Worm (Caenorhabditis elegans) whole organism, L4 larva: ENCODE data around the gene vnut-1.
A peak's percentile ranks its signal among the peaks of the same experiment; 100 is the strongest.

Experiments used
- F44E2.7 ChIP-seq: fragments of 200-800 bp; sonication (Bioruptor generic); IDR thresholded peaks from 2 replicates; pipeline ENCODE4 v2.1.2; 2022; ENCODE audit warnings: missing genetic modification characterization, missing compliant biosample characterization
- F49E8.2 ChIP-seq: sonication (generic microtip); optimal IDR thresholded peaks from 2 replicates; lab custom pipeline; 2016; ENCODE audit warnings: missing compliant biosample characterization, mild to moderate bottlenecking, missing genetic modification characterization, borderline replicate concordance
- ZK546.5 ChIP-seq, 2 experiments: sonication (generic microtip); optimal IDR thresholded peaks; 2 replicates each; lab custom pipeline; 2017; ENCODE audit warnings: missing biosample characterization in 2 of 2, missing genetic modification characterization in 2 of 2
- ama-1 ChIP-seq: fragments of 150-350 bp; optimal IDR thresholded peaks from 2 replicates; lab custom pipeline; 2014; ENCODE audit warnings: inconsistent platforms, mixed read lengths
- attf-4 ChIP-seq: sonication (generic microtip); optimal IDR thresholded peaks from 3 replicates; lab custom pipeline; 2017; ENCODE audit warnings: missing biosample characterization, missing genetic modification characterization
- ceh-32 ChIP-seq: sonication (generic microtip); optimal IDR thresholded peaks from 2 replicates; lab custom pipeline; 2016; ENCODE audit warnings: mild to moderate bottlenecking, missing genetic modification characterization, missing compliant biosample characterization; ENCODE audit not compliant: poor library complexity
- ceh-82 ChIP-seq: sonication (generic microtip); optimal IDR thresholded peaks from 2 replicates; lab custom pipeline; 2017; ENCODE audit warnings: missing biosample characterization, missing genetic modification characterization
- ces-1 ChIP-seq: fragments of 150-350 bp; sonication (generic microtip); optimal IDR thresholded peaks from 4 replicates; lab custom pipeline; 2014; ENCODE audit warnings: missing biosample characterization, missing genetic modification reagents, missing genetic modification characterization
- daf-12 ChIP-seq: fragments of 150-350 bp; optimal IDR thresholded peaks from 2 replicates; lab custom pipeline; 2014; ENCODE audit warnings: missing biosample characterization, missing genetic modification reagents, missing genetic modification characterization
- daf-8 ChIP-seq: fragments of 200-800 bp; sonication (Bioruptor generic); IDR thresholded peaks from 2 replicates; pipeline ENCODE4 v1.3.6; 2022; ENCODE audit warnings: missing genetic modification characterization, missing compliant biosample characterization
- dmd-9 ChIP-seq: fragments of 200-800 bp; sonication (Bioruptor generic); IDR thresholded peaks from 2 replicates; pipeline ENCODE4 v1.3.6; 2022; ENCODE audit warnings: missing genetic modification reagents, missing genetic modification characterization, missing compliant biosample characterization
- dve-1 ChIP-seq: sonication (generic microtip); optimal IDR thresholded peaks from 2 replicates; lab custom pipeline; 2017; ENCODE audit warnings: antibody characterized with exemption, mild to moderate bottlenecking, missing genetic modification characterization, missing compliant biosample characterization; ENCODE audit not compliant: insufficient read depth
- gei-8 ChIP-seq: fragments of 200-800 bp; sonication (Bioruptor generic); optimal IDR thresholded peaks from 2 replicates; lab custom pipeline; 2018; ENCODE audit warnings: mild to moderate bottlenecking, missing genetic modification characterization, missing compliant biosample characterization
- hlh-11 ChIP-seq: fragments of 200-800 bp; sonication (Bioruptor generic); optimal IDR thresholded peaks from 2 replicates; lab custom pipeline; 2018; ENCODE audit warnings: mild to moderate bottlenecking, missing genetic modification characterization, missing compliant biosample characterization
- jun-1 ChIP-seq: fragments of 150-350 bp; optimal IDR thresholded peaks from 2 replicates; lab custom pipeline; 2014; ENCODE audit warnings: missing biosample characterization, missing genetic modification reagents, missing genetic modification characterization
- lin-1 ChIP-seq: fragments of 200-800 bp; sonication (Bioruptor generic); IDR thresholded peaks from 2 replicates; pipeline ENCODE4 v1.3.6; 2022; ENCODE audit warnings: missing genetic modification reagents, missing genetic modification characterization, missing compliant biosample characterization
- lin-15B ChIP-seq: fragments of 150-350 bp; sonication (generic microtip); optimal IDR thresholded peaks from 3 replicates; lab custom pipeline; 2014; ENCODE audit warnings: missing biosample characterization, missing genetic modification characterization
- lin-39 ChIP-seq: fragments of 150-350 bp; optimal IDR thresholded peaks from 2 replicates; lab custom pipeline; 2014; ENCODE audit warnings: missing biosample characterization, missing genetic modification reagents, missing genetic modification characterization
- mep-1 ChIP-seq: fragments of 150-350 bp; sonication (generic microtip); optimal IDR thresholded peaks from 3 replicates; lab custom pipeline; 2014; ENCODE audit warnings: missing biosample characterization, missing genetic modification characterization
- mes-2 ChIP-seq: sonication (generic microtip); optimal IDR thresholded peaks from 2 replicates; lab custom pipeline; 2016; ENCODE audit warnings: missing genotype, mild to moderate bottlenecking, missing genetic modification characterization, missing compliant biosample characterization; ENCODE audit not compliant: poor library complexity, severe bottlenecking
- mxl-2 ChIP-seq: fragments of 200-800 bp; sonication (Bioruptor generic); conservative IDR thresholded peaks from 2 replicates; pipeline ENCODE4 v1.3.6; 2022; ENCODE audit warnings: missing genetic modification reagents, missing genetic modification characterization, missing compliant biosample characterization
- nhr-11 ChIP-seq: fragments of 150-350 bp; optimal IDR thresholded peaks from 2 replicates; lab custom pipeline; 2014; ENCODE audit warnings: missing biosample characterization, missing genetic modification characterization
- nhr-41 ChIP-seq: fragments of 200-800 bp; sonication (Bioruptor generic); IDR thresholded peaks from 2 replicates; pipeline ENCODE4 v1.3.6; 2022; ENCODE audit warnings: missing genetic modification reagents, missing genetic modification characterization, missing compliant biosample characterization
- nhr-48 ChIP-seq: sonication (generic microtip); optimal IDR thresholded peaks from 2 replicates; lab custom pipeline; 2016; ENCODE audit warnings: mild to moderate bottlenecking, missing genetic modification characterization, missing compliant biosample characterization
- php-3 ChIP-seq: fragments of 200-800 bp; sonication (Bioruptor generic); IDR thresholded peaks from 2 replicates; pipeline ENCODE4 v1.3.6; 2022; ENCODE audit warnings: missing genetic modification reagents, missing genetic modification characterization, missing compliant biosample characterization
- unc-130 ChIP-seq: sonication (generic microtip); optimal IDR thresholded peaks from 2 replicates; lab custom pipeline; 2016; ENCODE audit warnings: missing genetic modification reagents, missing genetic modification characterization, missing compliant biosample characterization
- unc-62 ChIP-seq, 3 experiments: fragments of 150-350 bp in 1 of 3; sonication (generic microtip); optimal IDR thresholded peaks in 2 of 3; peaks in 1 of 3; 1 replicate in 1 of 3; 2 replicates in 2 of 3; lab custom pipeline; 2014 to 2017; ENCODE audit warnings: missing biosample characterization in 3 of 3, missing genetic modification characterization in 3 of 3, missing genetic modification reagents in 3 of 3, missing genotype in 1 of 3
- zag-1 ChIP-seq: fragments of 150-350 bp; optimal IDR thresholded peaks from 2 replicates; lab custom pipeline; 2014; ENCODE audit warnings: missing biosample characterization, missing genetic modification characterization
- ztf-11 ChIP-seq: fragments of 150-350 bp; optimal IDR thresholded peaks from 2 replicates; lab custom pipeline; 2014; ENCODE audit warnings: missing biosample characterization, missing genetic modification characterization

vnut-1 gene

ce11 chrII:14515017-14515416 is 25.4 kb downstream of the vnut-1 start, which contains the start of gene K10H10.9:
Gene K10H10.9 (minus strand): TSS chrII:14515117.
- no peak for TF ChIP-seq jun-1
- TF ChIP-seq zag-1 = no peak
- TF ChIP-seq ama-1 (lab: Kevin White, UChicago) = no peak
- TF ChIP-seq php-3 (GFP tag; lab: Robert Waterston, UW) = no peak
- TF ChIP-seq lin-1 (GFP tag; lab: Robert Waterston, UW) = no peak
- TF ChIP-seq lin-39 = no peak
- TF ChIP-seq F44E2.7 = no peak
- no peak for TF ChIP-seq hlh-11 (tag; lab: Kevin White, UChicago)
- TF ChIP-seq nhr-11 = no peak
- TF ChIP-seq ZK546.5 (tag; optimal IDR thresholded peaks at IDR 0.05; lab: Kevin White, UChicago) = no peak
- no peak for TF ChIP-seq mes-2 (tag; lab: Kevin White, UChicago)
- no peak for TF ChIP-seq lin-15B (tag; lab: Kevin White, UChicago)
- no peak for TF ChIP-seq mep-1 (tag; lab: Kevin White, UChicago)
- TF ChIP-seq F49E8.2 (tag; lab: Kevin White, UChicago) = no peak

DNA sequence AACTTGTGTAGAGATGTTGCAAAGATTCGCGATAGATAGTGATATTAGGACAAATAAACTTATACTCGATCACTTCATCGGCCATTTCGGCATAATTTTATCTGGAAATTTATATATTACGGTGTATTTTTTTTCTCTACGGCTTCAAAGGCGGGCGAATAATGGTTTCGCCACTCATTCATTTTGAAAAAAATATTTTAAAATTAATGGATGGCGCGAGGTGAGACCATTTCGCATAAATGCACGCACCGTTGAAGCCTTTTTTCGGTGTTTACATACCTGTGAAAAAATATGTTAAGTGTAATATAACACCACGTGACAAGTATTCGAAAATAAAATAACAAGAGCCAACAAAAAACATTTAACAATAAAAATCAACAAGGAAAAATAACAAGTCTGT is 32.4 kb downstream of the vnut-1 start, which contains the start of gene btb-19:
btb-19 (minus strand) TSS at position 101 of the 400 bp plus-strand sequence.
- no peak for TF ChIP-seq gei-8 (GFP tag; lab: Kevin White, UChicago)
- TF ChIP-seq nhr-48 (tag; lab: Kevin White, UChicago) = no peak
- no peak for TF ChIP-seq dve-1 (tag; lab: Kevin White, UChicago)
- no peak for TF ChIP-seq ceh-32
- TF ChIP-seq nhr-41 (GFP tag; lab: Robert Waterston, UW) = no peak
- no peak for TF ChIP-seq ztf-11 (tag; lab: Kevin White, UChicago)
- no peak for TF ChIP-seq ceh-82

DNA sequence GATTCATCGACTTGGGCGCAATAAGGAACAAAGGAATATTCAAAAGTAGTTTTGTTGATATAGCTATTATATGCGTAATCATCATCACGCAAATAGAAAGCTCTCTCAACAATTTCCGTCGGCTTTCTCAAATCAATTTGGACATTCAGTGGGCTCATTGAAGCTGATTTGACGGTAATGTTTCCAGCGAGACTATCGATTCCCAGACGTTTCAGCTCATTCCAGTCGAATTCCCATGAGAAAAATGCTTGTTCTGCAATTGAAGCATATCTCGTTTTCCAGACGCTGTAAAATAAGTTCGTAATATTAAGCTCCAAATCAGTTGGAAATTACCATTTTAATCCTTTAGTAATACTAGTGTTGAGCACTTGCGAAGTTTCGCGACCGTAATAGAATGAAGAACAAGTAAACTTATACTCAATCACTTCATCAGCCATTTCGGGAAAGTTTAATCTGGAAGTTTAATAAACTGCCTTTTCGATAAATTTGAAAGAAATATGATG is 33.5 kb downstream of the vnut-1 start, which contains the start of gene btb-20:
btb-20 (minus strand) TSS at position 453 of the 503 bp plus-strand sequence.
- TF ChIP-seq unc-62 (GFP tag; optimal IDR thresholded peaks at IDR 0.05 in 1 of 2; lab: Kevin White, UChicago) (peak in 1 of 2 experiments; percentile 93), unc-62 (tag; optimal IDR thresholded peaks at IDR 0.05; lab: Kevin White, UChicago) (no peak), dmd-9 (GFP tag; lab: Robert Waterston, UW) (no peak)

ce11 chrII:14523645-14524223 is 34.1 kb downstream of the vnut-1 start, which contains the start of gene pot-2:
Gene pot-2 (plus strand): TSS chrII:14524173.
- no peak for TF ChIP-seq mxl-2
- no peak for TF ChIP-seq lin-1 (GFP tag; lab: Robert Waterston, UW)

DNA sequence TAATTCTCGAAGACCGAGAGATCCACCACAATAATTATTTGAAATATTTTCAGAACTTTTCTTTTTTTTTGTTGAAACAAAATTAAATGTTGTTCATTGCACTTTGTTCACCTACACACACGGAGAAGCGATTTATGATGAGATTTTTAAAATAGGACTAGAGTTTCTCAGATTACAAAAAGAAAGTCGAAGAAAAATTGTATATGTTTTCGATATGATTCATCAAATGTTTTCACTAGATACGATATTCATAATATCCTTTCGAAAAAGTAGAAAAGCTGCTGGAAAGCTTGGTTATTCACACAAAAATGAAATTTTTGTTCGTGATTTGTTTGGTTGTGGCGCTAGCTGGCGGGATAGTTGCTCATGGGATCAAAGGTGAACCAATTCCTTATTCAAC is 35.4 kb downstream of the vnut-1 start, which contains the start of gene F57C2.4:
F57C2.4 (plus strand) TSS at position 301 of the 400 bp plus-strand sequence.
- TF ChIP-seq daf-8 (GFP tag; lab: Robert Waterston, UW) = no peak
- no peak for TF ChIP-seq unc-130 (GFP tag; lab: Kevin White, UChicago)
- no peak for TF ChIP-seq attf-4 (tag; lab: Kevin White, UChicago)
- TF ChIP-seq daf-12 (tag; lab: Kevin White, UChicago) = no peak

ce11 chrII:14527104-14527503 is 37.5 kb downstream of the vnut-1 start:
- TF ChIP-seq ces-1 (GFP tag; lab: Kevin White, UChicago) (no peak), unc-62 (GFP tag; optimal IDR thresholded peaks at IDR 0.05 in 1 of 2; lab: Kevin White, UChicago) (peak in 1 of 2 experiments; percentile 90), unc-62 (tag; optimal IDR thresholded peaks at IDR 0.05; lab: Kevin White, UChicago) (no peak)
